Worm (Caenorhabditis elegans): ENCODE data around the gene Y54G11A.4.

The Y54G11A.4 gene

DNA sequence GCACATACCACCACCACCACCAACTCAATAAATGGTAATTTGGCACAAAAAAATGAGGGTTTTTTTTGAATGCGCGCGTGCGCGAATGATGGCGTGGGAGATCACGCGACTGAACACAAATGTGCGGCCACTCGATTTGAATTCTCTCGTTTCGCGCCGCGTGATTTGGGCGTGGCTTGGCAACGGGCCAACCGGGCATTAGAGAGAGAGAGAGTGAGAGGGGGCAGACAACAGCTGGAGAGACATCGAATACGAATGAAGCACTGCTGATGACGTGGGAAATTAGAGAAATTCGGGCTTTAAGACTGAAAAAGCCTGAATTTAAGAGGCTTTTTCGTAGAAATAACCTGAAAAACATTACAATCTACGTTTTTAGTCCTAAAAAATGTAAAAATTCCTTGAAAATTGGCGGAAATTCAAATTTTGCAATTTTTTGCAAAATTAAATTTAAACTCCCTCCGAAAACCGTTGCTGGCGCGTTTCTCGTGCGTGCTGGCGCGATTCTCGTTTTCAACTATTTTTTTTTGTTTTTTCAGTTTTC lies 41.1 kb upstream of the Y54G11A.4 start (continued):
- no peak for TF ChIP-seq hlh-17 (GFP tag; optimal IDR thresholded peaks at IDR 0.05; ENCODE audit: borderline replicate concordance)
- peak; percentile 96 to 97 (median 96) for TF ChIP-seq dpl-1 (GFP tag; optimal IDR thresholded peaks at IDR 0.05)
- peak; percentile 81 for TF ChIP-seq hpl-2 (GFP tag; optimal IDR thresholded peaks at IDR 0.05)
- TF ChIP-seq nhr-71 (tag; optimal IDR thresholded peaks at IDR 0.05), result peak; percentile 98
- peak; percentile 15 for TF ChIP-seq nhr-11 (tag; optimal IDR thresholded peaks at IDR 0.05)
- TF ChIP-seq nhr-77 (tag; optimal IDR thresholded peaks at IDR 0.05), result peak; percentile 88
- TF ChIP-seq nhr-85 (tag), result peak; percentile 98
- TF ChIP-seq blmp-1 (tag; optimal IDR thresholded peaks at IDR 0.05), result peak; percentile 85
- peak; percentile 54 for TF ChIP-seq F16B12.6 (tag; optimal IDR thresholded peaks at IDR 0.05)
- peak; percentile 96 for TF ChIP-seq fkh-8 (tag; optimal IDR thresholded peaks at IDR 0.05)
- TF ChIP-seq elt-2 (tag; optimal IDR thresholded peaks at IDR 0.05), result peak; percentile 82
- TF ChIP-seq nhr-90 (tag; optimal IDR thresholded peaks at IDR 0.05; ENCODE audit: poor library complexity), result peak; percentile 95
- TF ChIP-seq mdl-1 (tag; optimal IDR thresholded peaks at IDR 0.05), result peak; percentile 8 to 89
- TF ChIP-seq xbp-1 (tag; optimal IDR thresholded peaks at IDR 0.05), result peak; percentile 90
- TF ChIP-seq unc-98 (GFP tag; IDR thresholded peaks at IDR 0.05), result peak; percentile 40; the same call in 1 of the 2 replicates
- TF ChIP-seq aly-2 (tag; optimal IDR thresholded peaks at IDR 0.05), result peak; percentile 48
- TF ChIP-seq tlp-1 (tag; optimal IDR thresholded peaks at IDR 0.05), result no peak
- no peak for TF ChIP-seq ceh-63 (GFP tag; optimal IDR thresholded peaks at IDR 0.05)
- peak; percentile 60 for TF ChIP-seq efl-3 (GFP tag; optimal IDR thresholded peaks at IDR 0.05)
- no peak for TF ChIP-seq lir-3 (tag; optimal IDR thresholded peaks at IDR 0.05; ENCODE audit: poor library complexity)
- TF ChIP-seq mab-9 (GFP tag; IDR thresholded peaks at IDR 0.05), result peak; percentile 65
- TF ChIP-seq egl-27 (tag; optimal IDR thresholded peaks at IDR 0.05), result peak in 1 of 2 experiments; percentile 35
- TF ChIP-seq Y116A8C.19 (tag; optimal IDR thresholded peaks at IDR 0.05; ENCODE audit: borderline replicate concordance), result no peak
- peak; percentile 64 for TF ChIP-seq ceh-90 (tag; optimal IDR thresholded peaks at IDR 0.05)
- peak; percentile 97 for TF ChIP-seq nhr-47 (tag; optimal IDR thresholded peaks at IDR 0.05)
- peak; percentile 92 for TF ChIP-seq rnt-1 (tag; optimal IDR thresholded peaks at IDR 0.05)
- TF ChIP-seq sox-4 (tag; optimal IDR thresholded peaks at IDR 0.05), result peak; percentile 86
- peak; percentile 97 for TF ChIP-seq dsc-1 (tag; optimal IDR thresholded peaks at IDR 0.05)
- peak; percentile 88 for TF ChIP-seq nhr-19 (GFP tag; conservative IDR thresholded peaks at IDR 0.05)
- TF ChIP-seq lin-39 (tag; optimal IDR thresholded peaks at IDR 0.05), result peak; percentile 71
- no peak for TF ChIP-seq unc-62 (GFP tag; optimal IDR thresholded peaks at IDR 0.05)
- TF ChIP-seq jun-1 (tag; optimal IDR thresholded peaks at IDR 0.05), result peak; percentile 88
- peak; percentile 25 for TF ChIP-seq ceh-8 (GFP tag; optimal IDR thresholded peaks at IDR 0.05)
- TF ChIP-seq C04F5.9 (tag; optimal IDR thresholded peaks at IDR 0.05), result peak; percentile 71
- peak; percentile 37 for TF ChIP-seq lin-13 (GFP tag; optimal IDR thresholded peaks at IDR 0.05)
- no peak for TF ChIP-seq sptf-1 (tag; optimal IDR thresholded peaks at IDR 0.05)
- no peak for TF ChIP-seq alr-1 (tag; optimal IDR thresholded peaks at IDR 0.05; ENCODE audit: borderline replicate concordance)
- TF ChIP-seq aha-1 (tag; optimal IDR thresholded peaks at IDR 0.05), result peak; percentile 8
- peak; percentile 29 for TF ChIP-seq skn-1 (tag; optimal IDR thresholded peaks at IDR 0.05)
- no peak for TF ChIP-seq nhr-84 (tag; optimal IDR thresholded peaks at IDR 0.05)
- no peak for TF ChIP-seq unc-30 (tag; optimal IDR thresholded peaks at IDR 0.05)
- TF ChIP-seq nhr-76 (tag; optimal IDR thresholded peaks at IDR 0.05), result no peak
- TF ChIP-seq lin-14 (GFP tag; optimal IDR thresholded peaks at IDR 0.05), result peak; percentile 95
- TF ChIP-seq tbx-2 (tag; optimal IDR thresholded peaks at IDR 0.05), result peak; percentile 94
- peak; percentile 77 to 87 for TF ChIP-seq lsy-2 (tag; optimal IDR thresholded peaks at IDR 0.05)
- peak; percentile 76 for TF ChIP-seq mep-1 (tag; optimal IDR thresholded peaks at IDR 0.05)
- TF ChIP-seq zag-1 (tag; optimal IDR thresholded peaks at IDR 0.05), result no peak
- TF ChIP-seq nhr-28 (tag; optimal IDR thresholded peaks at IDR 0.05), result no peak
- TF ChIP-seq swsn-7 (tag; optimal IDR thresholded peaks at IDR 0.05), result peak; percentile 92
- TF ChIP-seq fkh-10 (GFP tag; optimal IDR thresholded peaks at IDR 0.05), result peak; percentile 40
- no peak for TF ChIP-seq hlh-4 (tag; optimal IDR thresholded peaks at IDR 0.05)
- no peak for TF ChIP-seq pqm-1 (tag; optimal IDR thresholded peaks at IDR 0.05)

Data from whole organism, L1 larva.